Fruit fly (Drosophila melanogaster): Measurements from ENCODE around the gene CG5342.
A peak's percentile ranks its signal among the peaks of the same experiment; 100 is the strongest.

CG5342 gene

dm6 chr3R:11604654-11605436 is 26.2 kb downstream of the CG5342 start (continued):
- peak; percentile 44 for TF ChIP-seq gcm (GFP tag; optimal IDR thresholded peaks at IDR 0.05)
- no peak for TF ChIP-seq Meics (GFP tag; optimal IDR thresholded peaks at IDR 0.05)
- no peak for TF ChIP-seq CG11398 (GFP tag; optimal IDR thresholded peaks at IDR 0.05)
- TF ChIP-seq CG31441 (GFP tag; IDR thresholded peaks at IDR 0.05): no peak
- no peak for TF ChIP-seq CG10321 (GFP tag; IDR thresholded peaks at IDR 0.05)
- TF ChIP-seq NC2α (GFP tag; optimal IDR thresholded peaks at IDR 0.05): no peak
- TF ChIP-seq HLH54F (GFP tag; optimal IDR thresholded peaks at IDR 0.05): no peak
- TF ChIP-seq dan (GFP tag; IDR thresholded peaks at IDR 0.05): no peak
- no peak for TF ChIP-seq CG17359 (tag; optimal IDR thresholded peaks at IDR 0.05)
- no peak for TF ChIP-seq E2f1 (GFP tag; IDR thresholded peaks at IDR 0.05)
- no peak for TF ChIP-seq Mad (GFP tag; optimal IDR thresholded peaks at IDR 0.05)
- no peak for TF ChIP-seq CG14710 (tag; optimal IDR thresholded peaks at IDR 0.05)
- no peak for TF ChIP-seq fu2 (GFP tag; optimal IDR thresholded peaks at IDR 0.05)
- no peak for TF ChIP-seq shn (GFP tag; optimal IDR thresholded peaks at IDR 0.05)
- TF ChIP-seq CG6813 (GFP tag; optimal IDR thresholded peaks at IDR 0.05): peak; percentile 38
- no peak for TF ChIP-seq pb (GFP tag; optimal IDR thresholded peaks at IDR 0.05)
- TF ChIP-seq D (optimal IDR thresholded peaks at IDR 0.05): no peak
- no peak for TF ChIP-seq D (GFP tag; optimal IDR thresholded peaks at IDR 0.05)
- TF ChIP-seq CG8944 (GFP tag; optimal IDR thresholded peaks at IDR 0.05): no peak
- TF ChIP-seq CG10431 (GFP tag; optimal IDR thresholded peaks at IDR 0.05): no peak
- TF ChIP-seq CG14860 (GFP tag; IDR thresholded peaks at IDR 0.05; ENCODE audit: partially characterized antibody): 0 out of 3 replicates have a peak, but pooled peaks have one; percentile 22
- TF ChIP-seq CG2202 (tag; optimal IDR thresholded peaks at IDR 0.05): no peak
- peak; percentile 16; the same call in 1 of the 3 replicates for TF ChIP-seq ci (GFP tag; IDR thresholded peaks at IDR 0.05)
- no peak for TF ChIP-seq Hmr (GFP tag; optimal IDR thresholded peaks at IDR 0.05)
- TF ChIP-seq Sin3A (optimal IDR thresholded peaks at IDR 0.05): no peak
- peak; percentile 21; the same call in 1 of the 3 replicates for TF ChIP-seq so (GFP tag; IDR thresholded peaks at IDR 0.05)
- TF ChIP-seq aop (GFP tag; IDR thresholded peaks at IDR 0.05): no peak
- peak; percentile 44 for TF ChIP-seq BtbVII (GFP tag; optimal IDR thresholded peaks at IDR 0.05)
- TF ChIP-seq Dll (GFP tag; IDR thresholded peaks at IDR 0.05; ENCODE audit: partially characterized antibody): peak; percentile 77
- peak; percentile 62 for TF ChIP-seq CG17385 (GFP tag; optimal IDR thresholded peaks at IDR 0.05)
- no peak for TF ChIP-seq HHEX (GFP tag; optimal IDR thresholded peaks at IDR 0.05)
- no peak for TF ChIP-seq CG7745 (tag; optimal IDR thresholded peaks at IDR 0.05)
- peak; percentile 49; the same call in 1 of the 3 replicates for TF ChIP-seq gce (GFP tag; IDR thresholded peaks at IDR 0.05)
- no peak for TF ChIP-seq usp (GFP tag; optimal IDR thresholded peaks at IDR 0.05)
- TF ChIP-seq tio (GFP tag; optimal IDR thresholded peaks at IDR 0.05): no peak
- no peak for TF ChIP-seq Sox100B (GFP tag; optimal IDR thresholded peaks at IDR 0.05)
- no peak for TF ChIP-seq CG31388 (GFP tag; optimal IDR thresholded peaks at IDR 0.05)
- TF ChIP-seq CG9727 (GFP tag; optimal IDR thresholded peaks at IDR 0.05): no peak
- no peak for TF ChIP-seq Oli (tag; optimal IDR thresholded peaks at IDR 0.05)
- no peak for TF ChIP-seq CG3407 (GFP tag; optimal IDR thresholded peaks at IDR 0.05)
- TF ChIP-seq CkIIα-i1 (GFP tag; IDR thresholded peaks at IDR 0.05): no peak
- no peak for TF ChIP-seq Hr78 (GFP tag; optimal IDR thresholded peaks at IDR 0.05)
- no peak for TF ChIP-seq Ptx1 (GFP tag; IDR thresholded peaks at IDR 0.05)
- no peak for TF ChIP-seq dmrt99B (tag; optimal IDR thresholded peaks at IDR 0.05)
- TF ChIP-seq sug (tag; optimal IDR thresholded peaks at IDR 0.05): no peak
- peak; percentile 5 for TF ChIP-seq trem (tag; optimal IDR thresholded peaks at IDR 0.05)
- no peak for TF ChIP-seq CG2129 (GFP tag; IDR thresholded peaks at IDR 0.05; ENCODE audit: partially characterized antibody)
- TF ChIP-seq toy (GFP tag; IDR thresholded peaks at IDR 0.05): no peak
- TF ChIP-seq org-1 (GFP tag; optimal IDR thresholded peaks at IDR 0.05): no peak
- TF ChIP-seq Sox102F (GFP tag; optimal IDR thresholded peaks at IDR 0.05): no peak

Data from whole organism, embryonic.